2 worm cellular contexts compared by ENCODE assay signal in the genomic region with DNA sequence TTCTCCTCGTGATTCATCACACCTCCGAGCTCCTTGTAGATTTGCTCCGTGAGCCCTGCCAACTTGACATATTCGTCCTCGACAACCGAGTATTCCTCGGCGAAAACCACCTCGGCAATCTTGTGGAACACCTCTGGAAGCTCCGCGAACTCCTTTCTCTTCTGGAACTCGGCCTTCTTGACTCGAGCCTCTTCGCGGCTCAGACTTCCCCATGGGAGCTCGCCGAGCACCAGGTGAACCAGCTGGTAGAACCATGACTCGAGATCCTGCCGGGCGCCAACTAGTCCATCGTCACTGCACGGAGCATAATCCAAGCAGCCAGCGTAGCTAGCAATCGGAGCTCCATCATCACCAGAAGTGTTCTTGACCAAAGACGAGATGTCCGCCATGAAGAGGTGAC.
TF ChIP-seq lines count a peak whose summit lies in the region.

No protein-coding gene starts in this region.

TF ChIP-seq in whole organism, L4 larva, 104 proteins besides CTCF, POLR2A, EP300 and RAD21:
- TF ChIP-seq set-16 (GFP tag; IDR thresholded peaks at IDR 0.05; lab: Robert Waterston, UW) = peak; percentile 86
TF ChIP-seq in whole organism, L4 larva: peak in this region for 1; not testable (repeated sequence) for 103.

TF ChIP-seq in whole organism, young adult, 124 proteins besides CTCF, POLR2A, EP300 and RAD21:
- TF ChIP-seq egrh-3 (GFP tag; IDR thresholded peaks at IDR 0.05; lab: Robert Waterston, UW) = peak; percentile 60; the same call in 1 of the 2 replicates
